Worm (Caenorhabditis elegans) whole organism, L3 larva: Measurements from ENCODE around the gene spig-7.

Experiments
- ZK546.5 ChIP-seq: sonication (generic microtip); optimal IDR thresholded peaks from 2 replicates; lab custom pipeline; 2017; ENCODE audit warnings: missing biosample characterization, missing genetic modification characterization
- daf-12 ChIP-seq: fragments of 150-350 bp; optimal IDR thresholded peaks from 2 replicates; lab custom pipeline; 2014; ENCODE audit warnings: missing biosample characterization, missing genetic modification reagents, missing genetic modification characterization
- lsy-12 ChIP-seq: sonication (generic microtip); optimal IDR thresholded peaks from 2 replicates; lab custom pipeline; 2016; ENCODE audit warnings: mild to moderate bottlenecking, missing genetic modification characterization, missing compliant biosample characterization
- mdl-1 ChIP-seq: fragments of 150-350 bp; optimal IDR thresholded peaks from 2 replicates; lab custom pipeline; 2014; ENCODE audit warnings: missing biosample characterization, missing genetic modification characterization
- nhr-11 ChIP-seq: fragments of 150-350 bp; optimal IDR thresholded peaks from 2 replicates; lab custom pipeline; 2014; ENCODE audit warnings: missing biosample characterization, missing genetic modification characterization
- nhr-25 ChIP-seq: sonication (generic microtip); optimal IDR thresholded peaks from 2 replicates; lab custom pipeline; 2017; ENCODE audit warnings: missing biosample characterization, missing genetic modification characterization
- nhr-28 ChIP-seq: fragments of 150-350 bp; optimal IDR thresholded peaks from 2 replicates; lab custom pipeline; 2014; ENCODE audit warnings: missing biosample characterization, missing genetic modification characterization
- skn-1 ChIP-seq: fragments of 150-350 bp; optimal IDR thresholded peaks from 2 replicates; lab custom pipeline; 2014; ENCODE audit warnings: missing biosample characterization, missing genetic modification characterization
- snpc-4 ChIP-seq: fragments of 150-350 bp; optimal IDR thresholded peaks from 2 replicates; lab custom pipeline; 2014; ENCODE audit warnings: missing biosample characterization, missing genetic modification characterization

DNA sequence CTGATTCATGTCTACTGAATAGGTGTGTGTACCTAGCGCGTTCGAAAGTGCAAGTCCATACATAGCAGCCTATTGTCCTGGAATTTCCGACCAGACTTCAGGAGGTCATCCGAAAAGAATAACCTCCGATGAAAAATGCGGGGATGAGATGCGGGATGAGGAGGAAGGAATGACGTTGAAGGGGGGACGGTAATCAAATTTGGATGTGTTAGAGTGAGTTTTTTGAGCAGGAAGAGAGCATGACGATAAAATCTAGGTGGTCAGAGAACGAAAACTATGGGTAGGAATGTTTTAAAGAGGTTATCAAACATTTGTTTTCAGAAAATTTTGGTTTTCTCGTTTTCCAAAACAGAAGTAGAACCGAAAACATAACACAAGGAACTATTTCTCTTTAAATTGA, 8.5 kb upstream of the spig-7 start:
- TF ChIP-seq snpc-4 (tag; lab: Kevin White, UChicago) (no peak), nhr-25 (tag; lab: Kevin White, UChicago) (no peak), nhr-28 (tag; lab: Kevin White, UChicago) (no peak), nhr-11 (tag; lab: Kevin White, UChicago) (no peak), skn-1 (no peak), mdl-1 (tag; lab: Kevin White, UChicago) (no peak), ZK546.5 (tag; lab: Kevin White, UChicago) (no peak), lsy-12 (tag; lab: Kevin White, UChicago) (no peak), daf-12 (no peak)
